Fruit fly (Drosophila melanogaster): Measurements from ENCODE around the gene Ir7d.
A peak's percentile ranks its signal among the peaks of the same experiment; 100 is the strongest.

Ir7d gene

dm6 chrX:7920081-7920688 is 41.5 kb upstream of the Ir7d start, which contains the start of the genes hdm and Ykt6 (continued):
- TF ChIP-seq CG12104 (GFP tag; optimal IDR thresholded peaks at IDR 0.05) (peak; percentile 51), Jarid2 (GFP tag; optimal IDR thresholded peaks at IDR 0.05) (no peak), zen (tag; optimal IDR thresholded peaks at IDR 0.05) (peak; percentile 71), Dp (GFP tag; optimal IDR thresholded peaks at IDR 0.05) (peak; percentile 70), gem (tag; optimal IDR thresholded peaks at IDR 0.05) (peak; percentile 83), Doc2 (GFP tag; IDR thresholded peaks at IDR 0.05) (no peak), salm (tag; optimal IDR thresholded peaks at IDR 0.05) (peak; percentile 12), crol (GFP tag; IDR thresholded peaks at IDR 0.05) (peak; percentile 57; the same call in 1 of the 2 replicates), D19A (tag; optimal IDR thresholded peaks at IDR 0.05) (peak; percentile 59), jumu (GFP tag; optimal IDR thresholded peaks at IDR 0.05) (peak; percentile 86), tio (GFP tag; optimal IDR thresholded peaks at IDR 0.05) (no peak), sens-2 (GFP tag; IDR thresholded peaks at IDR 0.05) (peak; percentile 81), CG8290 (GFP tag; optimal IDR thresholded peaks at IDR 0.05) (peak; percentile 68), CG8290 (tag; optimal IDR thresholded peaks at IDR 0.05) (peak in 1 of 2 experiments; percentile 14), pfk (GFP tag; optimal IDR thresholded peaks at IDR 0.05) (peak; percentile 17), CG7556 (GFP tag; optimal IDR thresholded peaks at IDR 0.05) (peak; percentile 52), CG16813 (GFP tag; IDR thresholded peaks at IDR 0.05; ENCODE audit: partially characterized antibody) (peak; percentile 95), CG10431 (GFP tag; optimal IDR thresholded peaks at IDR 0.05) (no peak), Hey (tag; optimal IDR thresholded peaks at IDR 0.05) (no peak), Gsc (GFP tag; IDR thresholded peaks at IDR 0.05) (peak; percentile 47; the same call in 1 of the 2 replicates), Asciz (GFP tag; optimal IDR thresholded peaks at IDR 0.05) (no peak), amos (GFP tag; IDR thresholded peaks at IDR 0.05; ENCODE audit: partially characterized antibody) (peak; percentile 93), sqz (GFP tag; optimal IDR thresholded peaks at IDR 0.05) (no peak), pum (GFP tag; optimal IDR thresholded peaks at IDR 0.05) (peak; percentile 80), CG32532 (GFP tag; IDR thresholded peaks at IDR 0.05) (peak; percentile 85), row (GFP tag; IDR thresholded peaks at IDR 0.05) (peak; percentile 85), tup (GFP tag; optimal IDR thresholded peaks at IDR 0.05) (peak; percentile 60), CG8359 (GFP tag; optimal IDR thresholded peaks at IDR 0.05; ENCODE audit: borderline replicate concordance) (peak; percentile 30), Ravus (GFP tag; IDR thresholded peaks at IDR 0.05) (no peak), CG14014 (GFP tag; IDR thresholded peaks at IDR 0.05) (peak; percentile 81), ken (GFP tag; IDR thresholded peaks at IDR 0.05) (peak; percentile 84), H15 (GFP tag; IDR thresholded peaks at IDR 0.05) (peak; percentile 85), cwo (GFP tag; optimal IDR thresholded peaks at IDR 0.05) (no peak), CG18476 (GFP tag; optimal IDR thresholded peaks at IDR 0.05) (peak; percentile 56), Hsf (GFP tag; optimal IDR thresholded peaks at IDR 0.05) (peak; percentile 77), CG17186 (GFP tag; optimal IDR thresholded peaks at IDR 0.05) (peak; percentile 90), Elba2 (GFP tag; optimal IDR thresholded peaks at IDR 0.05) (peak; percentile 5), CG9932 (GFP tag; IDR thresholded peaks at IDR 0.05) (peak; percentile 90)

DNA sequence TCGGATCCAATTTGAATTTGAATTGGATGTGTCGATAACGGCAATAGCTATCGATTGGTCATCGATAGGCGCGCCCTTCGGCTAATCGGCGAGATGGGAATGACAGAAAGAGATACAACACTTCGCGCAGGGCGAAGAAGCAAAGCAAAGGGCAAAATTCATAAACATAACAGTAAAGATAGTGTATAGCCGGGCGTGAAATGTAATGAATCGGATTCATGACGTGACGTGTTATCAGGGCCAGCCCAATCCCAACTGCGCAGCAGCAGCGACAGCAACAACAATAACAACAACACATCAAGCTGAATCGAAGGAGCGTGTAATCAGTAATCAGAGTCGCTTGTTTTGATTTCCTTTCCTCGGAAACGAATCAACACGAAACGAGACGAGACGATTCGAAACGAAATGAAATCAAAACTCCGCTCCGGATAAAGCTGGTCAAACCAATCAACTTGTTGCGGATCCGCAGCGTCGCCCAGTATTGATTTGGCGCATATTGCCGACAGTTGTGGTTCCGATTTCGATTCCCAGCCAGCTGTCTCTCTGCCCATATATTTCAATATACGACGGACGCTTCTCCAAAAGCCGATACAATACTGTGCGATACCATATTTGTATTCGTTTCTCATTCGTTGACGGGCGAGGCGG is 33.5 kb upstream of the Ir7d start, which contains the start of gene snz:
Gene snz (plus strand): TSS at position 107 of the 648 bp plus-strand sequence.
- TF ChIP-seq odd (GFP tag; optimal IDR thresholded peaks at IDR 0.05), result no peak
- no peak for TF ChIP-seq jumu (GFP tag; optimal IDR thresholded peaks at IDR 0.05)
- TF ChIP-seq cg (GFP tag; optimal IDR thresholded peaks at IDR 0.05), result peak; percentile 8
- no peak for TF ChIP-seq H15 (GFP tag; IDR thresholded peaks at IDR 0.05)
- no peak for TF ChIP-seq CG10462 (GFP tag; optimal IDR thresholded peaks at IDR 0.05)
- no peak for TF ChIP-seq Neu2 (GFP tag; optimal IDR thresholded peaks at IDR 0.05; ENCODE audit: borderline replicate concordance)
- no peak for TF ChIP-seq CG14050 (GFP tag; IDR thresholded peaks at IDR 0.05)
- TF ChIP-seq ttk (GFP tag; IDR thresholded peaks at IDR 0.05), result no peak
- TF ChIP-seq CG2889 (GFP tag; IDR thresholded peaks at IDR 0.05), result no peak
- TF ChIP-seq CG31224 (GFP tag; IDR thresholded peaks at IDR 0.05), result no peak
- peak; percentile 86 for TF ChIP-seq D19A (tag; optimal IDR thresholded peaks at IDR 0.05)
- TF ChIP-seq gsb-n (tag; optimal IDR thresholded peaks at IDR 0.05), result no peak
- TF ChIP-seq onecut (GFP tag; IDR thresholded peaks at IDR 0.05), result peak; percentile 85
- TF ChIP-seq CG10565 (GFP tag; optimal IDR thresholded peaks at IDR 0.05), result no peak
- no peak for TF ChIP-seq unpg (GFP tag; optimal IDR thresholded peaks at IDR 0.05)
- TF ChIP-seq Dip3 (GFP tag; optimal IDR thresholded peaks at IDR 0.05), result no peak
